Worm (Caenorhabditis elegans) whole organism, L2 larva: ENCODE measurements around the gene lec-5.
A peak's percentile ranks its signal among the peaks of the same experiment; 100 is the strongest.

Experiments used
- C34F6.9 ChIP-seq: fragments of 150-350 bp; optimal IDR thresholded peaks from 2 replicates; lab custom pipeline; 2014; ENCODE audit warnings: missing biosample characterization, missing genetic modification characterization
- F13H6.1 ChIP-seq: sonication (generic microtip); optimal IDR thresholded peaks from 2 replicates; lab custom pipeline; 2016; ENCODE audit warnings: missing genetic modification characterization, missing compliant biosample characterization
- R02D3.7 ChIP-seq: fragments of 150-350 bp; optimal IDR thresholded peaks from 2 replicates; lab custom pipeline; 2014; ENCODE audit warnings: missing biosample characterization, missing genetic modification characterization
- Y55F3AM.14 ChIP-seq: fragments of 200-800 bp; sonication (Bioruptor generic); optimal IDR thresholded peaks from 2 replicates; lab custom pipeline; 2018; ENCODE audit warnings: mild to moderate bottlenecking, missing genetic modification characterization, missing compliant biosample characterization
- ZK546.5 ChIP-seq: sonication (generic microtip); optimal IDR thresholded peaks from 2 replicates; lab custom pipeline; 2017; ENCODE audit warnings: missing biosample characterization, missing genetic modification characterization
- alr-1 ChIP-seq: fragments of 150-350 bp; optimal IDR thresholded peaks from 2 replicates; lab custom pipeline; 2014; ENCODE audit warnings: missing biosample characterization, missing genetic modification characterization
- aly-2 ChIP-seq: fragments of 150-350 bp; optimal IDR thresholded peaks from 2 replicates; lab custom pipeline; 2014; ENCODE audit warnings: missing biosample characterization, missing genetic modification characterization
- ama-1 ChIP-seq: fragments of 150-350 bp; optimal IDR thresholded peaks from 2 replicates; lab custom pipeline; 2018; ENCODE audit warnings: inconsistent platforms
- blmp-1 ChIP-seq: sonication (generic microtip); optimal IDR thresholded peaks from 2 replicates; lab custom pipeline; 2017; ENCODE audit warnings: missing genetic modification characterization, mild to moderate bottlenecking, missing compliant biosample characterization, antibody characterized with exemption, moderate library complexity; ENCODE audit not compliant: insufficient read depth
- ceh-16 ChIP-seq: fragments of 150-350 bp; optimal IDR thresholded peaks from 2 replicates; lab custom pipeline; 2014; ENCODE audit warnings: missing biosample characterization, missing genetic modification characterization
- ceh-82 ChIP-seq: fragments of 150-350 bp; optimal IDR thresholded peaks from 2 replicates; lab custom pipeline; 2014; ENCODE audit warnings: missing biosample characterization, missing genetic modification characterization
- crh-2 ChIP-seq: sonication (generic microtip); optimal IDR thresholded peaks from 2 replicates; lab custom pipeline; 2017; ENCODE audit warnings: missing biosample characterization, missing genetic modification characterization
- dmd-4 ChIP-seq: sonication (generic microtip); optimal IDR thresholded peaks from 2 replicates; lab custom pipeline; 2017; ENCODE audit warnings: missing biosample characterization, missing genetic modification characterization
- egl-27 ChIP-seq: sonication (generic microtip); optimal IDR thresholded peaks from 3 replicates; lab custom pipeline; 2017; ENCODE audit warnings: missing biosample characterization, missing genetic modification reagents, missing genetic modification characterization
- elt-1 ChIP-seq: fragments of 150-350 bp; optimal IDR thresholded peaks from 2 replicates; lab custom pipeline; 2014; ENCODE audit warnings: missing biosample characterization, missing genetic modification characterization
- elt-3 ChIP-seq: sonication (generic microtip); optimal IDR thresholded peaks from 2 replicates; lab custom pipeline; 2017; ENCODE audit warnings: missing biosample characterization, missing genetic modification characterization
- fos-1 ChIP-seq: fragments of 150-350 bp; optimal IDR thresholded peaks from 2 replicates; lab custom pipeline; 2014; ENCODE audit warnings: missing biosample characterization, missing genetic modification characterization
- gmeb-1 ChIP-seq: fragments of 150-350 bp; optimal IDR thresholded peaks from 2 replicates; lab custom pipeline; 2014; ENCODE audit warnings: missing biosample characterization, missing genetic modification characterization
- lin-11 ChIP-seq: fragments of 150-350 bp; sonication (generic microtip); optimal IDR thresholded peaks from 2 replicates; lab custom pipeline; 2014; ENCODE audit warnings: missing biosample characterization, missing genetic modification characterization, inconsistent platforms, mixed read lengths
- lin-13 ChIP-seq: fragments of 150-350 bp; optimal IDR thresholded peaks from 2 replicates; lab custom pipeline; 2014; ENCODE audit warnings: missing biosample characterization, missing genetic modification reagents, missing genetic modification characterization
- lin-39 ChIP-seq: fragments of 150-350 bp; optimal IDR thresholded peaks from 2 replicates; lab custom pipeline; 2014; ENCODE audit warnings: missing biosample characterization, missing genetic modification reagents, missing genetic modification characterization
- lsy-2 ChIP-seq, 2 experiments: fragments of 150-350 bp in 1 of 2; sonication (generic microtip) in 1 of 2; optimal IDR thresholded peaks; 2 replicates each; lab custom pipeline; 2014 to 2017; ENCODE audit warnings: missing biosample characterization in 2 of 2, missing genetic modification characterization in 2 of 2
- mab-5 ChIP-seq: fragments of 150-350 bp; optimal IDR thresholded peaks from 2 replicates; lab custom pipeline; 2014; ENCODE audit warnings: missing biosample characterization, missing genetic modification characterization
- mbf-1 ChIP-seq: sonication (generic microtip); optimal IDR thresholded peaks from 2 replicates; lab custom pipeline; 2017; ENCODE audit warnings: missing biosample characterization, missing genetic modification characterization
- mdl-1 ChIP-seq, 2 experiments: fragments of 150-350 bp in 1 of 2; sonication (generic microtip) in 1 of 2; optimal IDR thresholded peaks; 2 replicates each; lab custom pipeline; 2017; ENCODE audit warnings: missing biosample characterization in 2 of 2, missing genetic modification characterization in 2 of 2
- nhr-10 ChIP-seq: sonication (generic microtip); optimal IDR thresholded peaks from 2 replicates; lab custom pipeline; 2017; ENCODE audit warnings: missing biosample characterization, missing genetic modification characterization
- nhr-11 ChIP-seq: fragments of 150-350 bp; optimal IDR thresholded peaks from 2 replicates; lab custom pipeline; 2014; ENCODE audit warnings: missing biosample characterization, missing genetic modification characterization
- nhr-12 ChIP-seq: fragments of 150-350 bp; optimal IDR thresholded peaks from 2 replicates; lab custom pipeline; 2014; ENCODE audit warnings: missing biosample characterization, missing genetic modification characterization
- nhr-129 ChIP-seq: fragments of 150-350 bp; optimal IDR thresholded peaks from 2 replicates; lab custom pipeline; 2014; ENCODE audit warnings: missing biosample characterization, missing genetic modification characterization
- nhr-21 ChIP-seq: fragments of 150-350 bp; optimal IDR thresholded peaks from 2 replicates; lab custom pipeline; 2014; ENCODE audit warnings: missing biosample characterization, missing genetic modification characterization
- nhr-23 ChIP-seq: fragments of 150-350 bp; optimal IDR thresholded peaks from 2 replicates; lab custom pipeline; 2014; ENCODE audit warnings: missing biosample characterization, missing genetic modification reagents, missing genetic modification characterization
- nhr-237 ChIP-seq: fragments of 150-350 bp; optimal IDR thresholded peaks from 2 replicates; lab custom pipeline; 2014; ENCODE audit warnings: missing biosample characterization, missing genetic modification characterization
- nhr-25 ChIP-seq: fragments of 150-350 bp; sonication (generic microtip); optimal IDR thresholded peaks from 3 replicates; lab custom pipeline; 2014; ENCODE audit warnings: missing biosample characterization, missing genetic modification characterization
- nhr-6 ChIP-seq: fragments of 150-350 bp; optimal IDR thresholded peaks from 2 replicates; lab custom pipeline; 2014; ENCODE audit warnings: missing biosample characterization, missing genetic modification characterization
- nhr-77 ChIP-seq: fragments of 150-350 bp; optimal IDR thresholded peaks from 2 replicates; lab custom pipeline; 2014; ENCODE audit warnings: missing biosample characterization, missing genetic modification characterization
- peb-1 ChIP-seq: fragments of 150-350 bp; optimal IDR thresholded peaks from 2 replicates; lab custom pipeline; 2014; ENCODE audit warnings: missing biosample characterization, missing genetic modification characterization
- skn-1 ChIP-seq: sonication (generic microtip); optimal IDR thresholded peaks from 2 replicates; lab custom pipeline; 2017; ENCODE audit warnings: missing biosample characterization, missing genetic modification characterization
- sma-3 ChIP-seq: sonication (generic microtip); optimal IDR thresholded peaks from 2 replicates; lab custom pipeline; 2016; ENCODE audit warnings: missing genetic modification reagents, missing genetic modification characterization, missing compliant biosample characterization
- sma-9 ChIP-seq, 2 experiments: fragments of 150-350 bp in 1 of 2; sonication (generic microtip) in 1 of 2; optimal IDR thresholded peaks; 2 replicates each; lab custom pipeline; 2014 to 2016; ENCODE audit warnings: missing genetic modification characterization in 2 of 2, mild to moderate bottlenecking in 1 of 2, missing biosample characterization in 1 of 2, missing compliant biosample characterization in 1 of 2, missing genetic modification reagents in 1 of 2, moderate library complexity in 1 of 2
- snpc-4 ChIP-seq: fragments of 150-350 bp; optimal IDR thresholded peaks from 2 replicates; lab custom pipeline; 2014; ENCODE audit warnings: missing biosample characterization, missing genetic modification characterization
- unc-55 ChIP-seq: fragments of 150-350 bp; sonication (generic microtip); optimal IDR thresholded peaks from 3 replicates; lab custom pipeline; 2014; ENCODE audit warnings: missing biosample characterization, missing genetic modification reagents, missing genetic modification characterization
- unc-62 ChIP-seq: fragments of 150-350 bp; optimal IDR thresholded peaks from 2 replicates; lab custom pipeline; 2014; ENCODE audit warnings: missing biosample characterization, missing genetic modification reagents, missing genetic modification characterization
- zag-1 ChIP-seq: fragments of 150-350 bp; optimal IDR thresholded peaks from 2 replicates; lab custom pipeline; 2014; ENCODE audit warnings: missing biosample characterization, missing genetic modification characterization
- ztf-1 ChIP-seq: fragments of 200-800 bp; sonication (Bioruptor generic); conservative IDR thresholded peaks from 2 replicates; pipeline ENCODE4 v1.3.6; 2022; ENCODE audit warnings: missing genetic modification characterization, missing compliant biosample characterization
- ztf-11 ChIP-seq: sonication (generic microtip); optimal IDR thresholded peaks from 2 replicates; lab custom pipeline; 2017; ENCODE audit warnings: missing biosample characterization, missing genetic modification characterization
- ztf-4 ChIP-seq: fragments of 150-350 bp; optimal IDR thresholded peaks from 2 replicates; lab custom pipeline; 2014; ENCODE audit warnings: missing biosample characterization, missing genetic modification characterization

lec-5 gene

ce11 chrII:5876053-5876452 is 35.1 kb upstream of the lec-5 start, which contains the start of gene F55C12.6:
Gene F55C12.6, minus strand, starts transcription at chrII:5876153.
- TF ChIP-seq ztf-4 (tag; lab: Kevin White, UChicago) (no peak), unc-62 (GFP tag; lab: Kevin White, UChicago) (no peak), unc-55 (no peak), nhr-77 (tag; lab: Kevin White, UChicago) (no peak), mdl-1 (tag; optimal IDR thresholded peaks at IDR 0.05; lab: Kevin White, UChicago) (no peak), ztf-1 (GFP tag; lab: Robert Waterston, UW) (no peak), nhr-12 (tag; lab: Kevin White, UChicago) (no peak), nhr-25 (tag; lab: Kevin White, UChicago) (no peak), nhr-21 (tag; lab: Kevin White, UChicago) (no peak), Y55F3AM.14 (GFP tag; lab: Kevin White, UChicago) (no peak), fos-1 (tag; lab: Kevin White, UChicago) (no peak)

ce11 chrII:5874130-5874529 is 33.2 kb upstream of the lec-5 start:
- no peak for TF ChIP-seq zag-1
- peak in 1 of 2 experiments; percentile 27 for TF ChIP-seq lsy-2 (tag; optimal IDR thresholded peaks at IDR 0.05; lab: Kevin White, UChicago)
- TF ChIP-seq nhr-12 (tag; lab: Kevin White, UChicago) = no peak
- TF ChIP-seq blmp-1 (tag; lab: Kevin White, UChicago) = peak; percentile 51
- peak; percentile 64 for TF ChIP-seq sma-9 (GFP tag; optimal IDR thresholded peaks at IDR 0.05; lab: Kevin White, UChicago)
- TF ChIP-seq sma-9 (tag; optimal IDR thresholded peaks at IDR 0.05; lab: Kevin White, UChicago) = no peak
- peak; percentile 80 for TF ChIP-seq nhr-129
- peak; percentile 3 for TF ChIP-seq nhr-25 (tag; lab: Kevin White, UChicago)
- no peak for TF ChIP-seq ama-1 (lab: Kevin White, UChicago)
- no peak for TF ChIP-seq skn-1 (tag; lab: Kevin White, UChicago)
- TF ChIP-seq nhr-23 (tag; lab: Kevin White, UChicago) = no peak
- TF ChIP-seq C34F6.9 = peak; percentile 46
- TF ChIP-seq sma-3 = peak; percentile 36
- TF ChIP-seq unc-55 = no peak
- no peak for TF ChIP-seq ztf-11 (tag; lab: Kevin White, UChicago)

- TF ChIP-seq lin-13 (GFP tag; lab: Kevin White, UChicago) = peak; percentile 13
- TF ChIP-seq mbf-1 = no peak
- no peak for TF ChIP-seq lin-39 (tag; lab: Kevin White, UChicago)
- TF ChIP-seq fos-1 (tag; lab: Kevin White, UChicago) = peak; percentile 77
- no peak for TF ChIP-seq nhr-23 (tag; lab: Kevin White, UChicago)
- no peak for TF ChIP-seq nhr-10 (tag; lab: Kevin White, UChicago)
- no peak for TF ChIP-seq ztf-11 (tag; lab: Kevin White, UChicago)
- no peak for TF ChIP-seq mab-5 (tag; lab: Kevin White, UChicago)
- peak in 1 of 2 experiments; percentile 33 for TF ChIP-seq lsy-2 (tag; optimal IDR thresholded peaks at IDR 0.05; lab: Kevin White, UChicago)
- TF ChIP-seq ztf-1 (GFP tag; lab: Robert Waterston, UW) = no peak
- no peak for TF ChIP-seq lin-11 (tag; lab: Kevin White, UChicago)
- no peak for TF ChIP-seq ZK546.5 (tag; lab: Kevin White, UChicago)
- TF ChIP-seq sma-3 = no peak
- TF ChIP-seq peb-1 (tag; lab: Kevin White, UChicago) = no peak
- TF ChIP-seq unc-55 = peak; percentile 55
- TF ChIP-seq ceh-16 (tag; lab: Kevin White, UChicago) = no peak
- TF ChIP-seq nhr-11 (tag; lab: Kevin White, UChicago) = no peak
- TF ChIP-seq egl-27 (tag; lab: Kevin White, UChicago) = no peak
- TF ChIP-seq gmeb-1 (tag; lab: Kevin White, UChicago) = no peak
- peak; percentile 32 for TF ChIP-seq F13H6.1 (tag; lab: Kevin White, UChicago)
- TF ChIP-seq sma-9 (GFP tag; optimal IDR thresholded peaks at IDR 0.05; lab: Kevin White, UChicago) = no peak
- no peak for TF ChIP-seq sma-9 (tag; optimal IDR thresholded peaks at IDR 0.05; lab: Kevin White, UChicago)
- TF ChIP-seq nhr-12 (tag; lab: Kevin White, UChicago) = no peak
- no peak for TF ChIP-seq skn-1 (tag; lab: Kevin White, UChicago)
- TF ChIP-seq R02D3.7 (tag; lab: Kevin White, UChicago) = no peak
- TF ChIP-seq zag-1 = peak; percentile 24
- TF ChIP-seq dmd-4 (tag; lab: Kevin White, UChicago) = no peak
- no peak for TF ChIP-seq ama-1 (lab: Kevin White, UChicago)
- TF ChIP-seq elt-3 (tag; lab: Kevin White, UChicago) = no peak
- TF ChIP-seq nhr-6 (tag; lab: Kevin White, UChicago) = no peak
- TF ChIP-seq ceh-82 (tag; lab: Kevin White, UChicago) = no peak
- TF ChIP-seq nhr-129 = peak; percentile 48
- TF ChIP-seq blmp-1 (tag; lab: Kevin White, UChicago) = no peak
- TF ChIP-seq crh-2 (tag; lab: Kevin White, UChicago) = peak; percentile 9
- TF ChIP-seq snpc-4 (tag; lab: Kevin White, UChicago) = no peak
- TF ChIP-seq Y55F3AM.14 (GFP tag; lab: Kevin White, UChicago) = no peak
- TF ChIP-seq nhr-237 (tag; lab: Kevin White, UChicago) = no peak
- TF ChIP-seq aly-2 (tag; lab: Kevin White, UChicago) = no peak
- peak; percentile 34 for TF ChIP-seq C34F6.9
- no peak for TF ChIP-seq alr-1
- no peak for TF ChIP-seq elt-1
- no peak for TF ChIP-seq nhr-25 (tag; lab: Kevin White, UChicago)
- TF ChIP-seq unc-62 (GFP tag; lab: Kevin White, UChicago) = no peak
- no peak for TF ChIP-seq nhr-77 (tag; lab: Kevin White, UChicago)
These were observed 32.7 kb upstream of the lec-5 start, which contains the start of gene tex-2 for ce11 chrII:5873564-5874070. Gene tex-2, minus strand, starts transcription at chrII:5873614.
